Fruit fly (Drosophila melanogaster) whole organism, embryonic: ENCODE results near the gene CG8292.
A peak's percentile ranks its signal among the peaks of the same experiment; 100 is the strongest.

Experiments
- Antp ChIP-seq: fragments of 200-800 bp; sonication (Bioruptor generic); optimal IDR thresholded peaks from 3 replicates; lab custom pipeline; 2016; ENCODE audit warnings: missing biosample characterization, missing genetic modification characterization
- Asciz ChIP-seq: fragments of 200-800 bp; sonication (Bioruptor generic); optimal IDR thresholded peaks from 2 replicates; lab custom pipeline; 2017; ENCODE audit warnings: missing biosample characterization, mild to moderate bottlenecking, missing genetic modification characterization, missing genetic modification reagents
- B-H2 ChIP-seq: fragments of 200-800 bp; sonication (Bioruptor generic); optimal IDR thresholded peaks from 2 replicates; lab custom pipeline; 2018; ENCODE audit warnings: missing biosample characterization, mild to moderate bottlenecking, missing genetic modification characterization
- C15 ChIP-seq: fragments of 200-800 bp; sonication (Bioruptor generic); IDR thresholded peaks from 3 replicates; pipeline ENCODE4 v1.3.6; 2022; ENCODE audit warnings: missing biosample characterization, missing genetic modification characterization
- CG10565 ChIP-seq: fragments of 200-800 bp; sonication (Bioruptor generic); optimal IDR thresholded peaks from 3 replicates; lab custom pipeline; 2016; ENCODE audit warnings: missing biosample characterization, mild to moderate bottlenecking, missing genetic modification characterization
- CG11695 ChIP-seq: fragments of 200-800 bp; sonication (Bioruptor generic); IDR thresholded peaks from 3 replicates; pipeline ENCODE4 v1.3.6; 2022; ENCODE audit warnings: missing biosample characterization, missing genetic modification characterization
- CG12219 ChIP-seq: fragments of 200-800 bp; sonication (Bioruptor generic); optimal IDR thresholded peaks from 3 replicates; lab custom pipeline; 2018; ENCODE audit warnings: missing biosample characterization, mild to moderate bottlenecking, missing genetic modification characterization
- CG12769 ChIP-seq: fragments of 200-800 bp; sonication (Bioruptor generic); optimal IDR thresholded peaks from 2 replicates; lab custom pipeline; 2019; ENCODE audit warnings: missing biosample characterization, mild to moderate bottlenecking, missing genetic modification characterization, moderate library complexity
- CG13424 ChIP-seq: fragments of 200-800 bp; sonication (Bioruptor generic); optimal IDR thresholded peaks from 2 replicates; lab custom pipeline; 2019; ENCODE audit warnings: missing biosample characterization, mild to moderate bottlenecking, missing genetic modification characterization, moderate library complexity
- CG1603 ChIP-seq: fragments of 200-800 bp; sonication (Bioruptor generic); optimal IDR thresholded peaks from 2 replicates; lab custom pipeline; 2019; ENCODE audit warnings: missing biosample characterization, mild to moderate bottlenecking, missing genetic modification characterization, moderate library complexity
- CG17328 ChIP-seq: fragments of 200-800 bp; sonication (Bioruptor generic); IDR thresholded peaks from 2 replicates; pipeline ENCODE4 v1.3.6; 2022; ENCODE audit warnings: missing biosample characterization, missing genetic modification characterization
- CG2129 ChIP-seq: fragments of 200-800 bp; sonication (Bioruptor generic); IDR thresholded peaks from 2 replicates; pipeline ENCODE4 v1.3.6; 2022; ENCODE audit warnings: missing biosample characterization, missing genetic modification characterization; ENCODE audit not compliant: partially characterized antibody
- CG31224 ChIP-seq: fragments of 200-800 bp; sonication (Bioruptor generic); IDR thresholded peaks from 2 replicates; pipeline ENCODE4 v1.3.6; 2022; ENCODE audit warnings: missing biosample characterization, missing genetic modification characterization
- CG32532 ChIP-seq: fragments of 200-800 bp; sonication (Bioruptor generic); IDR thresholded peaks from 2 replicates; pipeline ENCODE4 v1.3.6; 2022; ENCODE audit warnings: missing biosample characterization, missing genetic modification characterization
- CG32767 ChIP-seq: fragments of 200-800 bp; sonication (Bioruptor generic); IDR thresholded peaks from 2 replicates; pipeline ENCODE4 v1.3.6; 2022; ENCODE audit warnings: missing biosample characterization, missing genetic modification characterization
- CG33557 ChIP-seq: fragments of 200-800 bp; sonication (Bioruptor generic); optimal IDR thresholded peaks from 2 replicates; lab custom pipeline; 2019; ENCODE audit warnings: missing biosample characterization, mild to moderate bottlenecking, missing genetic modification characterization, moderate library complexity
- CG43689 ChIP-seq: fragments of 200-800 bp; sonication (Bioruptor generic); IDR thresholded peaks from 2 replicates; pipeline ENCODE4 v1.3.6; 2022; ENCODE audit warnings: missing biosample characterization, missing genetic modification characterization
- CG5953 ChIP-seq: fragments of 200-800 bp; sonication (Bioruptor generic); IDR thresholded peaks from 2 replicates; pipeline ENCODE4 v1.3.6; 2022; ENCODE audit warnings: missing biosample characterization, missing genetic modification characterization
- CG6654 ChIP-seq: fragments of 200-800 bp; sonication (Bioruptor generic); optimal IDR thresholded peaks from 2 replicates; lab custom pipeline; 2017; ENCODE audit warnings: missing biosample characterization, mild to moderate bottlenecking, missing genetic modification characterization
- CG6683 ChIP-seq: fragments of 200-800 bp; sonication (Bioruptor generic); optimal IDR thresholded peaks from 2 replicates; lab custom pipeline; 2017; ENCODE audit warnings: missing biosample characterization, mild to moderate bottlenecking, missing genetic modification characterization, missing genetic modification reagents
- CG7745 ChIP-seq: fragments of 200-800 bp; sonication (Bioruptor generic); optimal IDR thresholded peaks from 2 replicates; lab custom pipeline; 2018; ENCODE audit warnings: missing biosample characterization, mild to moderate bottlenecking, missing genetic modification characterization, moderate library complexity
- HLH3B ChIP-seq: fragments of 200-800 bp; sonication (Bioruptor generic); IDR thresholded peaks from 2 replicates; pipeline ENCODE4 v1.3.6; 2022; ENCODE audit warnings: missing biosample characterization, missing genetic modification characterization
- Med ChIP-seq: fragments of 200-800 bp; sonication (Bioruptor generic); peaks from one replicate; lab custom pipeline; 2016; ENCODE audit warnings: missing biosample characterization, missing genetic modification characterization, mild to moderate bottlenecking, inconsistent platforms, moderate library complexity
- NfI ChIP-seq: fragments of 200-800 bp; sonication (Bioruptor generic); optimal IDR thresholded peaks from 3 replicates; lab custom pipeline; 2018; ENCODE audit warnings: missing biosample characterization, mild to moderate bottlenecking, missing genetic modification characterization, moderate library complexity
- Taf1 ChIP-seq: fragments of 200-800 bp; sonication (Bioruptor generic); IDR thresholded peaks from 2 replicates; pipeline ENCODE4 v1.3.6; 2022; ENCODE audit warnings: missing biosample characterization, missing genetic modification characterization
- Xbp1 ChIP-seq: fragments of 200-800 bp; sonication (Bioruptor generic); optimal IDR thresholded peaks from 3 replicates; lab custom pipeline; 2016; ENCODE audit warnings: missing biosample characterization, mild to moderate bottlenecking, missing genetic modification characterization
- Xrp1 ChIP-seq: fragments of 200-800 bp; sonication (Bioruptor generic); IDR thresholded peaks from 2 replicates; pipeline ENCODE4 v1.3.6; 2022; ENCODE audit warnings: missing biosample characterization, missing genetic modification characterization
- ab ChIP-seq: fragments of 200-800 bp; sonication (Bioruptor generic); optimal IDR thresholded peaks from 2 replicates; lab custom pipeline; 2016; ENCODE audit warnings: missing biosample characterization, missing genetic modification characterization
- bcd ChIP-seq: fragments of 200-800 bp; sonication (Bioruptor generic); optimal IDR thresholded peaks from 2 replicates; lab custom pipeline; 2017; ENCODE audit warnings: missing biosample characterization, mild to moderate bottlenecking, missing genetic modification characterization
- bowl ChIP-seq: fragments of 200-800 bp; sonication (Bioruptor generic); IDR thresholded peaks from 2 replicates; pipeline ENCODE4 v1.3.6; 2022; ENCODE audit warnings: missing biosample characterization, missing genetic modification characterization
- cad ChIP-seq: fragments of >200 bp; optimal IDR thresholded peaks from 2 replicates; lab custom pipeline; 2017; ENCODE audit warnings: missing biosample characterization, missing genetic modification characterization
- dmrt11E ChIP-seq: fragments of 200-800 bp; sonication (Bioruptor generic); optimal IDR thresholded peaks from 3 replicates; lab custom pipeline; 2018; ENCODE audit warnings: missing biosample characterization, mild to moderate bottlenecking, missing genetic modification characterization, moderate library complexity
- emc ChIP-seq: fragments of 200-800 bp; sonication (Bioruptor generic); optimal IDR thresholded peaks from 2 replicates; lab custom pipeline; 2016; ENCODE audit warnings: missing biosample characterization, missing genetic modification characterization
- gem ChIP-seq: fragments of 200-800 bp; sonication (Bioruptor generic); optimal IDR thresholded peaks from 2 replicates; lab custom pipeline; 2019; ENCODE audit warnings: missing biosample characterization, mild to moderate bottlenecking, missing genetic modification characterization, moderate library complexity
- gt ChIP-seq: fragments of 200-800 bp; sonication (Bioruptor generic); IDR thresholded peaks from 2 replicates; pipeline ENCODE4 v1.3.6; 2022; ENCODE audit warnings: missing biosample characterization, missing genetic modification characterization
- hkb ChIP-seq, 2 experiments: fragments of 200-800 bp in 1 of 2; fragments of >200 bp in 1 of 2; sonication (Bioruptor generic) in 1 of 2; IDR thresholded peaks in 1 of 2; optimal IDR thresholded peaks in 1 of 2; 2 replicates each; pipeline versions ENCODE4 v1.3.6 to Lab custom; 2017 to 2022; ENCODE audit warnings: missing biosample characterization in 1 of 2, missing genetic modification characterization in 1 of 2
- inv ChIP-seq: fragments of 200-800 bp; sonication (Bioruptor generic); IDR thresholded peaks from 2 replicates; pipeline ENCODE4 v1.3.6; 2022; ENCODE audit warnings: missing biosample characterization, missing genetic modification characterization; ENCODE audit not compliant: partially characterized antibody
- lab ChIP-seq: fragments of 200-800 bp; sonication (Bioruptor generic); optimal IDR thresholded peaks from 3 replicates; lab custom pipeline; 2017; ENCODE audit warnings: missing biosample characterization, missing genetic modification characterization, mild to moderate bottlenecking, moderate library complexity, missing genetic modification reagents
- org-1 ChIP-seq: fragments of 200-800 bp; sonication (Bioruptor generic); optimal IDR thresholded peaks from 2 replicates; lab custom pipeline; 2017; ENCODE audit warnings: missing biosample characterization, missing genetic modification characterization
- pb ChIP-seq: fragments of 200-800 bp; sonication (Bioruptor generic); optimal IDR thresholded peaks from 3 replicates; lab custom pipeline; 2016; ENCODE audit warnings: missing biosample characterization, missing genetic modification characterization
- sc ChIP-seq, 3 experiments: fragments of >200 bp in 2 of 3; fragments of 200-800 bp in 1 of 3; sonication (Bioruptor generic) in 1 of 3; optimal IDR thresholded peaks; 2 replicates in 2 of 3; 3 replicates in 1 of 3; lab custom pipeline; 2017; ENCODE audit warnings: mild to moderate bottlenecking in 1 of 3, missing biosample characterization in 1 of 3, missing genetic modification characterization in 1 of 3, missing genetic modification reagents in 1 of 3
- sens ChIP-seq: fragments of 200-800 bp; sonication (Bioruptor generic); peaks from one replicate; lab custom pipeline; 2016; ENCODE audit warnings: missing biosample characterization, missing genetic modification characterization
- sim ChIP-seq: fragments of 200-800 bp; sonication (Bioruptor generic); IDR thresholded peaks from 2 replicates; pipeline ENCODE4 v1.3.6; 2022; ENCODE audit warnings: missing biosample characterization, missing genetic modification characterization
- so ChIP-seq: fragments of 200-800 bp; sonication (Bioruptor generic); IDR thresholded peaks from 3 replicates; pipeline ENCODE4 v1.3.6; 2022; ENCODE audit warnings: missing biosample characterization, missing genetic modification characterization
- sqz ChIP-seq: fragments of 200-800 bp; sonication (Bioruptor generic); optimal IDR thresholded peaks from 3 replicates; lab custom pipeline; 2018; ENCODE audit warnings: missing biosample characterization, mild to moderate bottlenecking, missing genetic modification characterization
- tx ChIP-seq: fragments of 200-800 bp; sonication (Bioruptor generic); optimal IDR thresholded peaks from 2 replicates; lab custom pipeline; 2016; ENCODE audit warnings: missing biosample characterization, missing genetic modification characterization
- unpg ChIP-seq: fragments of 200-800 bp; sonication (Bioruptor generic); optimal IDR thresholded peaks from 3 replicates; lab custom pipeline; 2018; ENCODE audit warnings: missing biosample characterization, mild to moderate bottlenecking, missing genetic modification characterization, moderate library complexity

Gene CG8292

dm6 chr2L:8266145-8266544 lies 48.3 kb upstream of the CG8292 start (continued):
- TF ChIP-seq sqz (GFP tag; lab: Kevin White, UChicago), result peak; percentile 22
- no peak for TF ChIP-seq gt (GFP tag; lab: Robert Waterston, UW)
- TF ChIP-seq sc (optimal IDR thresholded peaks at IDR 0.05; lab: Kevin White, UChicago), result no peak
- no peak for TF ChIP-seq sc (GFP tag; optimal IDR thresholded peaks at IDR 0.05; lab: Kevin White, UChicago)
- peak; percentile 85 for TF ChIP-seq CG13424 (tag; lab: Kevin White, UChicago)
- no peak for TF ChIP-seq CG7745 (tag; lab: Kevin White, UChicago)
- no peak for TF ChIP-seq CG6683 (GFP tag; lab: Kevin White, UChicago)
- TF ChIP-seq CG11695 (GFP tag; lab: Robert Waterston, UW), result peak; percentile 77; the same call in 2 of the 3 replicates
- TF ChIP-seq Antp (GFP tag; lab: Kevin White, UChicago), result no peak
- peak; percentile 76 for TF ChIP-seq Asciz (GFP tag; lab: Kevin White, UChicago)
- TF ChIP-seq CG32532 (GFP tag; lab: Robert Waterston, UW), result peak; percentile 11; the same call in 1 of the 2 replicates
- TF ChIP-seq CG6654 (GFP tag; lab: Kevin White, UChicago), result no peak
- TF ChIP-seq sens (GFP tag; lab: Kevin White, UChicago), result no peak
- TF ChIP-seq ab (GFP tag; lab: Kevin White, UChicago), result no peak
- TF ChIP-seq unpg, result peak; percentile 62
- 0 out of 2 replicates have a peak, but pooled peaks have one; percentile 21 for TF ChIP-seq sim (GFP tag; lab: Robert Waterston, UW)
- TF ChIP-seq pb, result no peak
- TF ChIP-seq bowl (GFP tag; lab: Robert Waterston, UW), result no peak
- TF ChIP-seq CG32767 (GFP tag; lab: Robert Waterston, UW), result 0 out of 2 replicates have a peak, but pooled peaks have one; percentile 23
- TF ChIP-seq CG10565 (GFP tag; lab: Kevin White, UChicago), result no peak
- no peak for TF ChIP-seq dmrt11E (tag; lab: Kevin White, UChicago)

- TF ChIP-seq C15, result no peak
- TF ChIP-seq gem, result no peak
- no peak for TF ChIP-seq NfI
- no peak for TF ChIP-seq hkb (optimal IDR thresholded peaks at IDR 0.05; lab: Kevin White, UChicago)
- no peak for TF ChIP-seq hkb (GFP tag; IDR thresholded peaks at IDR 0.05; lab: Robert Waterston, UW)
- TF ChIP-seq org-1 (GFP tag; lab: Kevin White, UChicago), result no peak
- TF ChIP-seq HLH3B, result no peak
- TF ChIP-seq emc (GFP tag; lab: Kevin White, UChicago), result no peak
- TF ChIP-seq bcd, result no peak
- no peak for TF ChIP-seq lab
- TF ChIP-seq Taf1, result no peak
- TF ChIP-seq CG2129 (GFP tag; lab: Robert Waterston, UW), result no peak
- no peak for TF ChIP-seq Xrp1
- TF ChIP-seq Med (GFP tag; lab: Kevin White, UChicago), result peak; percentile 71
- peak; percentile 0 for TF ChIP-seq B-H2 (GFP tag; lab: Kevin White, UChicago)
- no peak for TF ChIP-seq bowl (GFP tag; lab: Robert Waterston, UW)
- peak; percentile 15 for TF ChIP-seq CG12769 (tag; lab: Kevin White, UChicago)
- TF ChIP-seq inv, result no peak
- no peak for TF ChIP-seq CG1603 (tag; lab: Kevin White, UChicago)
- no peak for TF ChIP-seq CG17328 (GFP tag; lab: Robert Waterston, UW)
- TF ChIP-seq so (GFP tag; lab: Robert Waterston, UW), result no peak
- no peak for TF ChIP-seq CG43689 (GFP tag; lab: Robert Waterston, UW)
- TF ChIP-seq cad (GFP tag; lab: Kevin White, UChicago), result no peak
- TF ChIP-seq CG12219 (GFP tag; lab: Kevin White, UChicago), result no peak
- no peak for TF ChIP-seq Xbp1 (GFP tag; lab: Kevin White, UChicago)
- TF ChIP-seq CG5953 (GFP tag; lab: Robert Waterston, UW), result no peak
- no peak for TF ChIP-seq tx (GFP tag; lab: Kevin White, UChicago)
- no peak for TF ChIP-seq CG33557
- TF ChIP-seq CG31224, result no peak
- TF ChIP-seq CG10565 (GFP tag; lab: Kevin White, UChicago), result no peak
Observed at dm6 chr2L:8257401-8258266, 39.8 kb upstream of the CG8292 start, which contains the start of gene CG8086. CG8086 (minus strand) TSS chr2L:8257502.
